Fruit fly (Drosophila melanogaster) whole organism, embryonic: ENCODE data around the gene CG5853.

ENCODE experiments used
- ATbp ChIP-seq: fragments of 200-800 bp; sonication (Bioruptor generic); optimal IDR thresholded peaks from 2 replicates; lab custom pipeline; 2017; ENCODE audit warnings: missing biosample characterization, mild to moderate bottlenecking, missing genetic modification characterization, missing genetic modification reagents
- B-H1 ChIP-seq: fragments of 200-800 bp; sonication (Bioruptor generic); IDR thresholded peaks from 3 replicates; pipeline ENCODE4 v1.3.6; 2022; ENCODE audit warnings: missing biosample characterization, missing genetic modification characterization
- BEAF-32 ChIP-seq: fragments of 200-800 bp; sonication (Bioruptor generic); optimal IDR thresholded peaks from 3 replicates; lab custom pipeline; 2017; ENCODE audit warnings: missing biosample characterization, missing genetic modification characterization, mild to moderate bottlenecking, moderate library complexity, missing genetic modification reagents
- CG11085 ChIP-seq: fragments of 200-800 bp; sonication (Bioruptor generic); IDR thresholded peaks from 2 replicates; pipeline ENCODE4 v1.3.6; 2022; ENCODE audit warnings: missing biosample characterization, missing genetic modification characterization
- CG12236 ChIP-seq: fragments of 200-800 bp; sonication (Bioruptor generic); optimal IDR thresholded peaks from 2 replicates; lab custom pipeline; 2016; ENCODE audit warnings: missing biosample characterization, missing genetic modification characterization
- CG1233 ChIP-seq: fragments of 200-800 bp; sonication (Bioruptor generic); optimal IDR thresholded peaks from 4 replicates; lab custom pipeline; 2018; ENCODE audit warnings: missing biosample characterization, mild to moderate bottlenecking, missing genetic modification characterization
- CG12659 ChIP-seq: fragments of 200-800 bp; sonication (Bioruptor generic); optimal IDR thresholded peaks from 3 replicates; lab custom pipeline; 2017; ENCODE audit warnings: mild to moderate bottlenecking, missing biosample characterization, missing genetic modification reagents, missing genetic modification characterization
- CG1602 ChIP-seq: fragments of 200-800 bp; sonication (Bioruptor generic); optimal IDR thresholded peaks from 3 replicates; lab custom pipeline; 2016; ENCODE audit warnings: missing biosample characterization, missing genetic modification characterization
- CG17912 ChIP-seq: fragments of 200-800 bp; sonication (Bioruptor generic); optimal IDR thresholded peaks from 2 replicates; lab custom pipeline; 2018; ENCODE audit warnings: missing biosample characterization, mild to moderate bottlenecking, missing genetic modification characterization
- CG1832 ChIP-seq: fragments of 200-800 bp; sonication (Bioruptor generic); optimal IDR thresholded peaks from 2 replicates; lab custom pipeline; 2017; ENCODE audit warnings: missing biosample characterization, mild to moderate bottlenecking, missing genetic modification characterization, inconsistent platforms
- CG33213 ChIP-seq: fragments of 200-800 bp; sonication (Bioruptor generic); optimal IDR thresholded peaks from 3 replicates; lab custom pipeline; 2016; ENCODE audit warnings: missing biosample characterization, missing genetic modification characterization
- CG33557 ChIP-seq: fragments of 200-800 bp; sonication (Bioruptor generic); optimal IDR thresholded peaks from 2 replicates; lab custom pipeline; 2019; ENCODE audit warnings: missing biosample characterization, mild to moderate bottlenecking, missing genetic modification characterization, moderate library complexity
- CG3407 ChIP-seq: fragments of 200-800 bp; sonication (Bioruptor generic); optimal IDR thresholded peaks from 2 replicates; lab custom pipeline; 2018; ENCODE audit warnings: missing biosample characterization, mild to moderate bottlenecking, missing genetic modification characterization
- CG4360 ChIP-seq: fragments of 200-800 bp; sonication (Bioruptor generic); IDR thresholded peaks from 2 replicates; pipeline ENCODE4 v1.3.6; 2022; ENCODE audit warnings: missing biosample characterization, missing genetic modification characterization
- CG4854 ChIP-seq: fragments of 200-800 bp; sonication (Bioruptor generic); optimal IDR thresholded peaks from 2 replicates; lab custom pipeline; 2016; ENCODE audit warnings: missing biosample characterization, missing genetic modification characterization, inconsistent platforms
- CG8924 ChIP-seq: fragments of 200-800 bp; optimal IDR thresholded peaks from 3 replicates; lab custom pipeline; 2019; ENCODE audit warnings: missing biosample characterization, mild to moderate bottlenecking, missing genetic modification characterization, moderate library complexity
- CG9609 ChIP-seq: fragments of 200-800 bp; sonication (Bioruptor generic); optimal IDR thresholded peaks from 3 replicates; lab custom pipeline; 2016; ENCODE audit warnings: missing biosample characterization, missing genetic modification characterization
- CG9876 ChIP-seq: fragments of 200-800 bp; sonication (Bioruptor generic); optimal IDR thresholded peaks from 2 replicates; lab custom pipeline; 2016; ENCODE audit warnings: missing biosample characterization, missing genetic modification characterization
- CoRest ChIP-seq: fragments of 200-800 bp; sonication (Bioruptor generic); optimal IDR thresholded peaks from 3 replicates; lab custom pipeline; 2018; ENCODE audit warnings: missing biosample characterization, mild to moderate bottlenecking, missing genetic modification characterization, moderate library complexity
- Deaf1 ChIP-seq: fragments of 200-800 bp; optimal IDR thresholded peaks from 3 replicates; lab custom pipeline; 2019; ENCODE audit warnings: missing biosample characterization, mild to moderate bottlenecking, missing genetic modification characterization, moderate library complexity
- Dip3 ChIP-seq: fragments of 200-800 bp; sonication (Bioruptor generic); optimal IDR thresholded peaks from 3 replicates; lab custom pipeline; 2016; ENCODE audit warnings: missing biosample characterization, missing genetic modification characterization
- Dll ChIP-seq: fragments of 200-800 bp; sonication (Bioruptor generic); IDR thresholded peaks from 4 replicates; pipeline ENCODE4 v1.3.6; 2022; ENCODE audit warnings: missing biosample characterization, missing genetic modification characterization; ENCODE audit not compliant: partially characterized antibody
- GATAe ChIP-seq: fragments of 200-800 bp; sonication (Bioruptor generic); conservative IDR thresholded peaks from 2 replicates; pipeline ENCODE4 v1.3.6; 2022; ENCODE audit warnings: missing biosample characterization, missing genetic modification characterization
- MBD-R2 ChIP-seq: fragments of 200-800 bp; sonication (Bioruptor generic); IDR thresholded peaks from 2 replicates; pipeline ENCODE4 v1.3.6; 2022; ENCODE audit warnings: missing biosample characterization, missing genetic modification characterization
- Meics ChIP-seq: fragments of 200-800 bp; sonication (Bioruptor generic); optimal IDR thresholded peaks from 2 replicates; lab custom pipeline; 2017; ENCODE audit warnings: missing biosample characterization, mild to moderate bottlenecking, missing genetic modification characterization
- NFAT ChIP-seq: fragments of 200-800 bp; sonication (Bioruptor generic); IDR thresholded peaks from 2 replicates; pipeline ENCODE4 v1.3.6; 2022; ENCODE audit warnings: missing biosample characterization, missing genetic modification characterization
- Rx ChIP-seq: fragments of 200-800 bp; sonication (Bioruptor generic); IDR thresholded peaks from 2 replicates; pipeline ENCODE4 v1.3.6; 2022; ENCODE audit warnings: missing biosample characterization, missing genetic modification characterization
- Six4 ChIP-seq: fragments of 200-800 bp; sonication (Bioruptor generic); optimal IDR thresholded peaks from 2 replicates; lab custom pipeline; 2016; ENCODE audit warnings: missing biosample characterization, missing genetic modification characterization
- Vsx1 ChIP-seq: fragments of 200-800 bp; sonication (Bioruptor generic); optimal IDR thresholded peaks from 2 replicates; lab custom pipeline; 2017; ENCODE audit warnings: missing biosample characterization, mild to moderate bottlenecking, missing genetic modification characterization, missing genetic modification reagents
- ap ChIP-seq: fragments of 200-800 bp; sonication (Bioruptor generic); IDR thresholded peaks from 2 replicates; pipeline ENCODE4 v1.3.6; 2022; ENCODE audit warnings: missing biosample characterization, missing genetic modification characterization
- ase ChIP-seq: fragments of 200-800 bp; sonication (Bioruptor generic); IDR thresholded peaks from 3 replicates; pipeline ENCODE4 v1.3.6; 2022; ENCODE audit warnings: missing biosample characterization, missing genetic modification characterization
- ash1 ChIP-seq: fragments of 200-800 bp; sonication (Bioruptor generic); optimal IDR thresholded peaks from 2 replicates; lab custom pipeline; 2018; ENCODE audit warnings: missing biosample characterization, mild to moderate bottlenecking, missing genetic modification characterization
- bigmax ChIP-seq: fragments of 200-800 bp; sonication (Bioruptor generic); optimal IDR thresholded peaks from 2 replicates; lab custom pipeline; 2018; ENCODE audit warnings: missing biosample characterization, mild to moderate bottlenecking, missing genetic modification characterization
- corto ChIP-seq: fragments of 200-800 bp; sonication (Bioruptor generic); optimal IDR thresholded peaks from 2 replicates; lab custom pipeline; 2016; ENCODE audit warnings: missing biosample characterization, mild to moderate bottlenecking, missing genetic modification characterization, moderate library complexity
- dm ChIP-seq: fragments of 200-800 bp; sonication (Bioruptor generic); optimal IDR thresholded peaks from 3 replicates; lab custom pipeline; 2016; ENCODE audit warnings: missing biosample characterization, missing genetic modification characterization
- ems ChIP-seq: fragments of 200-800 bp; sonication (Bioruptor generic); optimal IDR thresholded peaks from 3 replicates; lab custom pipeline; 2016; ENCODE audit warnings: missing biosample characterization, missing genetic modification characterization
- inv ChIP-seq: fragments of 200-800 bp; sonication (Bioruptor generic); IDR thresholded peaks from 2 replicates; pipeline ENCODE4 v1.3.6; 2022; ENCODE audit warnings: missing biosample characterization, missing genetic modification characterization; ENCODE audit not compliant: partially characterized antibody
- knrl ChIP-seq: fragments of 200-800 bp; sonication (Bioruptor generic); IDR thresholded peaks from 3 replicates; pipeline ENCODE4 v1.3.6; 2022; ENCODE audit warnings: missing biosample characterization, missing genetic modification characterization; ENCODE audit not compliant: partially characterized antibody
- nmo ChIP-seq: fragments of 200-800 bp; sonication (Bioruptor generic); optimal IDR thresholded peaks from 2 replicates; lab custom pipeline; 2018; ENCODE audit warnings: missing biosample characterization, mild to moderate bottlenecking, missing genetic modification characterization, moderate library complexity
- onecut ChIP-seq: fragments of 200-800 bp; sonication (Bioruptor generic); IDR thresholded peaks from 2 replicates; pipeline ENCODE4 v1.3.6; 2022; ENCODE audit warnings: missing biosample characterization, missing genetic modification characterization
- p53 ChIP-seq: fragments of 200-800 bp; sonication (Bioruptor generic); optimal IDR thresholded peaks from 2 replicates; lab custom pipeline; 2016; ENCODE audit warnings: missing biosample characterization, missing genetic modification characterization
- pho ChIP-seq: fragments of 200-800 bp; sonication (Bioruptor generic); optimal IDR thresholded peaks from 2 replicates; lab custom pipeline; 2016; ENCODE audit warnings: missing biosample characterization, missing genetic modification characterization
- prd ChIP-seq, 3 experiments: fragments of >200 bp in 2 of 3; fragments of 200-800 bp in 1 of 3; sonication (Bioruptor generic) in 1 of 3; optimal IDR thresholded peaks in 2 of 3; IDR thresholded peaks in 1 of 3; 2 replicates in 2 of 3; 3 replicates in 1 of 3; pipeline versions ENCODE4 v1.3.6 to Lab custom; 2017 to 2022; ENCODE audit warnings: missing biosample characterization in 1 of 3, missing genetic modification characterization in 1 of 3
- row ChIP-seq: fragments of 200-800 bp; sonication (Bioruptor generic); IDR thresholded peaks from 3 replicates; pipeline ENCODE4 v1.3.6; 2022; ENCODE audit warnings: missing biosample characterization, missing genetic modification characterization
- so ChIP-seq: fragments of 200-800 bp; sonication (Bioruptor generic); IDR thresholded peaks from 3 replicates; pipeline ENCODE4 v1.3.6; 2022; ENCODE audit warnings: missing biosample characterization, missing genetic modification characterization
- sqz ChIP-seq: fragments of 200-800 bp; sonication (Bioruptor generic); optimal IDR thresholded peaks from 3 replicates; lab custom pipeline; 2018; ENCODE audit warnings: missing biosample characterization, mild to moderate bottlenecking, missing genetic modification characterization
- zen ChIP-seq: fragments of 200-800 bp; sonication (Bioruptor generic); optimal IDR thresholded peaks from 3 replicates; lab custom pipeline; 2018; ENCODE audit warnings: missing biosample characterization, mild to moderate bottlenecking, missing genetic modification characterization, moderate library complexity
- zen2 ChIP-seq: fragments of 200-800 bp; sonication (Bioruptor generic); IDR thresholded peaks from 3 replicates; pipeline ENCODE4 v1.3.6; 2022; ENCODE audit warnings: missing biosample characterization, missing genetic modification characterization; ENCODE audit not compliant: partially characterized antibody

The CG5853 gene

DNA sequence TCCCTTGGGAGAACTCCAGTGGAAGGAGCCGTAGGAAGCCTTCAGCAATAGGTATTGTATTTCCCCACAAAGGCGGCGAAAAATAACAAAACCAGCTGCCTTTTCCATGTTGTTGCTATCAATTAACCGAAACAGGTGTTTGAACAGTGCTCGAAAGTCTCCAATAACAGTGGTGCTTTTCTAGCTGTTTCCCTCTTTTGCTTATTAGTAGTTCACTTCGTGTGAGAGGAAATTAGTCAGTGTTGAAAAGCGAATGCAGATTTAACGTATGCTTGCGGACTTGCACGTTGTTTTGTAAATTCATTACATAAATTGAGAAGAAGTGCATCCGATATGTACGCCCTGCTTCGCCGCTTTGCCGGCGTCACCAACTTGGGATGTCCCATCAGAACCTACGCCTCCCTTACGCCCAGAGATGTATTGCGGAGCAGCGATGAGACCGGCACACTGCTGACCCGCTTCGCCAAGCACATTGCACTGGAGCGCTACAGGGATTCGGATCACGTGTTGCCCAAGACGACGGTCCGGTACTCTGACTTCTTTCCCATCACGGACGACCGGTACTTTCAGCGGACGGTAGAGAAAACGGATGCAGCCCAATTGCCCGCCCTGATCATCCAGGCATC is 8.7 kb downstream of the CG5853 start, which contains the start of the genes Datp and CG4619 (continued):
- TF ChIP-seq NFAT (GFP tag; lab: Robert Waterston, UW) (peak; percentile 76), CG1602 (GFP tag; lab: Kevin White, UChicago) (no peak), CG33213 (GFP tag; lab: Kevin White, UChicago) (peak; percentile 64), row (peak; percentile 61), Six4 (GFP tag; lab: Kevin White, UChicago) (no peak), zen (tag; lab: Kevin White, UChicago) (peak; percentile 67), prd (optimal IDR thresholded peaks at IDR 0.05; lab: Kevin White, UChicago) (no peak), prd (GFP tag; IDR thresholded peaks at IDR 0.05; lab: Robert Waterston, UW) (peak; percentile 20; the same call in 1 of the 3 replicates), Dip3 (GFP tag; lab: Kevin White, UChicago) (peak; percentile 42), BEAF-32 (GFP tag; lab: Kevin White, UChicago) (peak; percentile 23), Dll (GFP tag; lab: Robert Waterston, UW) (no peak), CG3407 (no peak), sqz (GFP tag; lab: Kevin White, UChicago) (no peak), dm (GFP tag; lab: Kevin White, UChicago) (peak; percentile 89)

DNA sequence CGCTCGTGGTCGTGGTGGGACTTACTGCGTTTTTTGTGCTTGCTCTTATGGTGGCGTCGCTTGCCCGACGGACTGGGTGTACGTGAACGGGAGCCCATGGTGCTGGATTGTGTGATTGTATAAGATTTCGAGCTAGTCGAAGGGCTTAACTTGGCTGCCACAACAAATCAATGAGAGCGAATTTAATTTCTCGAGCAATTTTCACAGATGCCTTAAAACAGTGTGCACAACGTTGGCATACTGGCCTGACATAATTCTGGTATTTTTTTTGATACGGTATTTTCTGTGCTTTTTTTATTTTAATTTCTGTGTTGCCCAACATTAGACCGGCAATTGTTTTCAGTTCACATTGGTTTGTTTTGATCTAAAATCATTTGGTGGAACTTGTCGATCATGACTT is 9.5 kb downstream of the CG5853 start, which contains the start of gene Arglu1:
Gene Arglu1 (minus strand): TSS at position 227 of the 400 bp plus-strand sequence.
- TF ChIP-seq pho (GFP tag; lab: Kevin White, UChicago) (peak; percentile 15), p53 (no peak), CG8924 (tag; lab: Kevin White, UChicago) (no peak), CG9876 (GFP tag; lab: Kevin White, UChicago) (no peak), bigmax (no peak), row (0 out of 3 replicates have a peak, but pooled peaks have one; percentile 25), CG1832 (GFP tag; lab: Kevin White, UChicago) (no peak), nmo (GFP tag; lab: Kevin White, UChicago) (no peak), inv (GFP tag; lab: Robert Waterston, UW) (no peak), CG12659 (no peak), BEAF-32 (GFP tag; lab: Kevin White, UChicago) (peak; percentile 6), CG9609 (GFP tag; lab: Kevin White, UChicago) (no peak), CG1233 (no peak), MBD-R2 (GFP tag; lab: Robert Waterston, UW) (peak; percentile 88), ap (no peak), Vsx1 (GFP tag; lab: Kevin White, UChicago) (no peak), knrl (no peak), CG4360 (GFP tag; lab: Robert Waterston, UW) (no peak), GATAe (GFP tag; lab: Robert Waterston, UW) (no peak), CG11085 (GFP tag; lab: Robert Waterston, UW) (no peak), ATbp (GFP tag; lab: Kevin White, UChicago) (no peak), onecut (GFP tag; lab: Robert Waterston, UW) (no peak), zen2 (GFP tag; lab: Robert Waterston, UW) (0 out of 3 replicates have a peak, but pooled peaks have one; percentile 23), CG33557 (GFP tag; lab: Kevin White, UChicago) (no peak), Rx (GFP tag; lab: Robert Waterston, UW) (no peak), corto (GFP tag; lab: Kevin White, UChicago) (no peak), CG4854 (GFP tag; lab: Kevin White, UChicago) (no peak), CG12236 (no peak), CG17912 (GFP tag; lab: Kevin White, UChicago) (no peak), CoRest (tag; lab: Kevin White, UChicago) (no peak), B-H1 (no peak), so (GFP tag; lab: Robert Waterston, UW) (no peak), Meics (GFP tag; lab: Kevin White, UChicago) (peak; percentile 13), ase (GFP tag; lab: Robert Waterston, UW) (no peak), Dip3 (GFP tag; lab: Kevin White, UChicago) (no peak), ems (GFP tag; lab: Kevin White, UChicago) (peak; percentile 28), Deaf1 (tag; lab: Kevin White, UChicago) (no peak), ash1 (GFP tag; lab: Kevin White, UChicago) (no peak)
